Fruit fly (Drosophila melanogaster): Measurements from ENCODE around the gene CG4593.

The CG4593 gene

dm6 chrX:6996130-6996529 lies 17.6 kb upstream of the CG4593 start:
- no peak for TF ChIP-seq Sin3A (optimal IDR thresholded peaks at IDR 0.05)
- TF ChIP-seq Myc (optimal IDR thresholded peaks at IDR 0.05), result no peak
- TF ChIP-seq ttk (optimal IDR thresholded peaks at IDR 0.05), result no peak
- no peak for TF ChIP-seq h (optimal IDR thresholded peaks at IDR 0.05)
- TF ChIP-seq insv (optimal IDR thresholded peaks at IDR 0.05), result no peak
- TF ChIP-seq psq (optimal IDR thresholded peaks at IDR 0.05), result no peak

dm6 chrX:6996965-6997652 lies 16.6 kb upstream of the CG4593 start:
- no peak for TF ChIP-seq insv (optimal IDR thresholded peaks at IDR 0.05)
- TF ChIP-seq Myc (optimal IDR thresholded peaks at IDR 0.05), result no peak
- no peak for TF ChIP-seq h (optimal IDR thresholded peaks at IDR 0.05)
- no peak for TF ChIP-seq Sin3A (optimal IDR thresholded peaks at IDR 0.05)
- TF ChIP-seq ttk (optimal IDR thresholded peaks at IDR 0.05), result no peak
- no peak for TF ChIP-seq psq (optimal IDR thresholded peaks at IDR 0.05)

DNA sequence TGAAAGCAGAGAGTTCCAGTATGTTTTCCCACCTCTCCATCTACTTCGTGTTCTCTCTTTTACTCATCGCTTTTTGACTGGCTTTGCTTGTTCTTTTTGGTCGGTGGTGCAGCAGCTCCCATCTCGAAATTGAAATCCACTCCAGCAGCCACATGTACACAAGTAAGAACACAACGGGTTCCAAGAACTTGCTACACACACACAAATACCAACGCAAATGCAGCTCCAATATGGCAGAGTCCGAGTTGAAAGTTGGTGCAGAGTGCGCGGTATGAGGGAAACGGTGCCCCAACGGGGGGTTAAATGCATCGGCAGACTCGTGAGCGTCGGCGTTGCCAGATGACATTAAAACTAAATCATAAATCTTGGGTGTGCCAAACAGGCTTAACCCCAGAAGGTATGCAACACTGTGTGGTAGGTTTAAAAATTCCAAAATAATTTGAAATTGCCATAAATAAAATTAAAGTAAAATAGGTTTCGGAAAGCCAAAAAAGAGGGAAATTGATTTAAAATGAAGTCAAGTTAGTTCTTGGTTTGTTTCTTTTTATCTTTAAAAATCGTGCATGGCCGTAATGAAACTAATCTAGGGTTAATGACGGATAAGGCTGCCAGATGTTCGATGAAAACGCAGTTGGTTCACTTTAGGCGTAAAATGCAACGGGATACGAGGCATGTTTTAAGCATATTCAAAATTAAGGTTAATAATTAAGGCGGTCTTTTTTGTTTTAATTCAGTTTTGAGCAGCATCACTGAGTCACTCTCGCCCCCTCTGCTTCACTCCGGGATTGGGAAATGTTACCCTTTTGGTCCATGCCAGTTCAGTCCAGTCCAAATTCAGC lies 15.8 kb upstream of the CG4593 start:
- no peak for TF ChIP-seq Sin3A (optimal IDR thresholded peaks at IDR 0.05)

DNA sequence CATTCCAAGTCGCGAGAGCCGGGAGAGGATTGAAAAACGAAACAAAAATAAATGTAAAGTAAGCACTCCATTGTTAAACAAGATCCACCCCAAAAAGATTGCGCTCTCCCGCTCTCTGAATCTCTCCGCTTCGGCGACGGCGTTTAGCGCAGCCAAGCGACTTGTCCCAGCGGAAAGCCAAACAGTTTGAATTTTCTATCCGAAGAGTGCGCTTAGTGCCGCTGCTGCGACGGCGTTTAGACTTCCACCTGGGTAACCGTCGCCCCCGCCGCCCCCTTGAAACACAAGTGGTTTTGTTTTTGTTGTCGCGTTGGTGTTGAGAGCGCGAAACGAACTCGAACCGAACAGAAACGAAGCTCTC lies 15.2 kb upstream of the CG4593 start, which contains the start of gene Inx2:
Inx2 (plus strand) TSS at position 181 of the 361 bp plus-strand sequence.
- no peak for TF ChIP-seq insv (optimal IDR thresholded peaks at IDR 0.05)
- no peak for TF ChIP-seq psq (optimal IDR thresholded peaks at IDR 0.05)
- TF ChIP-seq ttk (optimal IDR thresholded peaks at IDR 0.05), result no peak
- no peak for TF ChIP-seq h (optimal IDR thresholded peaks at IDR 0.05)
- no peak for TF ChIP-seq Myc (optimal IDR thresholded peaks at IDR 0.05)
- TF ChIP-seq Sin3A (optimal IDR thresholded peaks at IDR 0.05), result no peak

DNA sequence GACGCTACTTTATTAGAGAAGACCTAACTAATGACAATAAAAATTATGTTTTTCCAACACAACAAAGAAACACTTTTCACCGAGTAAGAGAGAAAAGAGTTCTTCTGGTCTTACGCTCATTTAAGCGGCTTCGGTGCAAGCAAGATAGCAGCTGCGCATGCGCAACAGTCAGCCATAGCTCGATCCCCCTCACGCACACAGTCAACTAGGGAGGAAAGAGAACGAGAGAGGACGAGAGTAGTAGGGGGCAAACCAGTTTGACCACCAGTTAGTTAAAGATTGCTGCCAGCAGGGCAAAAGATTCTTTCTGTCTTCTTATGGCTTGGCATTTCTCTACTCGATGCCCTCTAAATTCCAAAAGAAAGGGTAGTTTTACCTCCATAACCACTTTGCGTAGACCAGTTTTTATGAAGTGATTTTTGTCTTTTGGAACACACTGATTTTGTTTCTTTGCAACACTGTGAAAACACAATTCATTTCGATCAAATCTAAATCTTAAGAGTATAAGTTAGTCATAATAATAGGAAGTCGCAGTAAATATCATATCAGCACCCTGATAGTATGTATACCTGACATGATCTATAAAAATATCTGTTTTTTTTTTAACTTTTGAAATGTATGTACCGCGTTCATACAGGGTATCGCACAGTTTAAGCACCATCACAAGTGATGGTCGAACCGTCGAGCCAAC lies 13.1 kb upstream of the CG4593 start:
- no peak for TF ChIP-seq h (optimal IDR thresholded peaks at IDR 0.05)
- no peak for TF ChIP-seq psq (optimal IDR thresholded peaks at IDR 0.05)
- TF ChIP-seq ttk (optimal IDR thresholded peaks at IDR 0.05), result no peak
- no peak for TF ChIP-seq Myc (optimal IDR thresholded peaks at IDR 0.05)
- TF ChIP-seq Sin3A (optimal IDR thresholded peaks at IDR 0.05), result no peak
- TF ChIP-seq insv (optimal IDR thresholded peaks at IDR 0.05), result no peak

DNA sequence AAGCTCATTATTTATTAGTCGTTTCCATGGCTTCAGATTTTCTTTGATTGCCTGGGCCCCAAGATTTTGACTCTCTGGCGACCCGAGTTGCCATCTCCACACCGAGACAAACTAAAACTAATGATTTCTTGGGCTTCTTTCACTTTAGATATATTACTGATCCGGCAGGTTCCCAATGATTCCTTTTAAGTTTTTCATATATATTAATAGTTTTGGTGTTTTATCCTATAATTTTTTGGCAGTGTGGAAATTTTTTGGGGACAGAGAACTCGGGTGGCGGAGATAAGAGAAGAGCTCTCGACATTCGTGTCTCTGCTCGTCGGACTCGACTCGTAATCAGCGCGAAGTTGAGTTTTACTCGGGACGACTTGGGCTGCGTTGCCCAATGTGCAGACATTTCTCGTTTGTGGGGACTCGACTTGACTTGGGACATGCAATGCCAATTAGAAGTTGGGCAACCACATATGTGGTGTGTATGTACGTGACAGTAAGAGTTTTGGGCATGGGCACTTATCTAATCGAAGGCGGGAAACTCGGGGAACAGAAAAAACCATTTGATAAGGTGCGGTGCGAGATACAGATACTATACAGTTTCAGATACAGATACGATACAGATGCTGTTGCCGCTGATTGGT lies 12.4 kb upstream of the CG4593 start:
- TF ChIP-seq Myc (optimal IDR thresholded peaks at IDR 0.05), result no peak

- no peak for TF ChIP-seq Sin3A (optimal IDR thresholded peaks at IDR 0.05)
- TF ChIP-seq insv (optimal IDR thresholded peaks at IDR 0.05), result no peak
- no peak for TF ChIP-seq Myc (optimal IDR thresholded peaks at IDR 0.05)
- TF ChIP-seq h (optimal IDR thresholded peaks at IDR 0.05), result no peak
- no peak for TF ChIP-seq ttk (optimal IDR thresholded peaks at IDR 0.05)
- no peak for TF ChIP-seq psq (optimal IDR thresholded peaks at IDR 0.05)
Measured at dm6 chrX:7004101-7004700, 9.5 kb upstream of the CG4593 start.

dm6 chrX:7005444-7005843 lies 8.2 kb upstream of the CG4593 start:
- TF ChIP-seq Sin3A (optimal IDR thresholded peaks at IDR 0.05), result no peak
- no peak for TF ChIP-seq ttk (optimal IDR thresholded peaks at IDR 0.05)
- TF ChIP-seq h (optimal IDR thresholded peaks at IDR 0.05), result no peak
- TF ChIP-seq Myc (optimal IDR thresholded peaks at IDR 0.05), result no peak
- TF ChIP-seq insv (optimal IDR thresholded peaks at IDR 0.05), result no peak
- no peak for TF ChIP-seq psq (optimal IDR thresholded peaks at IDR 0.05)

dm6 chrX:7007693-7008092 lies 6.0 kb upstream of the CG4593 start:
- TF ChIP-seq h (optimal IDR thresholded peaks at IDR 0.05), result no peak
- TF ChIP-seq insv (optimal IDR thresholded peaks at IDR 0.05), result no peak
- no peak for TF ChIP-seq Myc (optimal IDR thresholded peaks at IDR 0.05)
- TF ChIP-seq psq (optimal IDR thresholded peaks at IDR 0.05), result no peak
- no peak for TF ChIP-seq ttk (optimal IDR thresholded peaks at IDR 0.05)

DNA sequence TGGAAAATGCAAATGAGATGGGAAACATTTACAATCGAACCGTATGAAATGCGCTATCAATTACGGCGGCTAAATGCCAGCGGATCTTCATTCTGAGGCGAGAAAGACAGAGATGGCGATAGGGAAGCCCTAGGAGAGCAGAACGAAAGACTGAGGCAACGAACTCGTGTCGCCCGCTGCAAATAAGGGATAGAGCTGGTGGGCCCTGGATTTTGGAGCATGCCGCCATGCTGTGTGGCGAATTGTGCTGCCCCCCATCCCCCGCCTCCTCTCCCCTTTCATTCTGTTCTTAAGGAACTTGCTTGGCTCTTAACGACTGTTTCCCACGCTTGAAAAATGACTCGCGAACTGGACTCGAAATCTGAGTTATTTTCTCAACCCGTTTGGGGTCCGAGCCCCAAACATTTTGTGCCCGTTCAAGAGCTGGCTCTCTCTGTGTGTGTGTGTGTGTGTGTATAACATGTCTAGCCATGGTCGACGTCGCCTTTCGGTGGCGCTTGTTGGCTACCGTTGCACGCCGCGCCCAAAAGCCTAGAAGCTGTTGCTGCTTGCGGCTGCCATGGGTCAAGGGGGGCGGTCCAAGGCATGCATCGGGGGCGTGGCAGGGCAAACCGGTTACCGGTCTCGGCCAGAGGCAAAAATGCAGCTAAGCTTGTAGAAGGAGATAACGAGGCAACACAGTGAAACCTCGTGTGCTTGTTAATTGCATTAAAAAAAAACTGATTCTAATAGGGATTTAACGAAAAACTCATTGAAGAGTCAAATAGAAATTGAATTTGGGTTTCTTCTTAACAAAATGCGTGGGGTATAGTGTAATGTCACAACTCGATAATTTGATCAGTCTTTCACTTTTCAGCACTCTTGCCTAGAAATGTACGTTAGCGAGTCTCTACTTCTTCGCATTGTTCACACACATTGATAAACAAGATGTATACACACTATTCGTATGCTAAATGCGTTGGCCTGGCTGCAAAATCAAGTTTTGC lies 5.3 kb upstream of the CG4593 start:
- TF ChIP-seq psq (optimal IDR thresholded peaks at IDR 0.05), result no peak
- no peak for TF ChIP-seq h (optimal IDR thresholded peaks at IDR 0.05)
- TF ChIP-seq Myc (optimal IDR thresholded peaks at IDR 0.05), result no peak
- TF ChIP-seq Sin3A (optimal IDR thresholded peaks at IDR 0.05), result no peak
- no peak for TF ChIP-seq insv (optimal IDR thresholded peaks at IDR 0.05)
- no peak for TF ChIP-seq ttk (optimal IDR thresholded peaks at IDR 0.05)

Measured in Kc167 (cell line).